Worm (Caenorhabditis elegans) whole organism, early embryonic: ENCODE results near the gene fbxa-211.

Experiments
- B0310.2 ChIP-seq: sonication (generic microtip); optimal IDR thresholded peaks from 2 replicates; lab custom pipeline; 2016; ENCODE audit warnings: mild to moderate bottlenecking, missing genetic modification characterization, missing compliant biosample characterization
- F13C5.2 ChIP-seq: sonication (generic microtip); optimal IDR thresholded peaks from 2 replicates; lab custom pipeline; 2017; ENCODE audit warnings: mild to moderate bottlenecking, missing genetic modification characterization, inconsistent platforms, missing compliant biosample characterization
- aly-1 ChIP-seq: sonication (generic microtip); optimal IDR thresholded peaks from 2 replicates; lab custom pipeline; 2016; ENCODE audit warnings: missing genetic modification characterization, missing compliant biosample characterization
- ama-1 ChIP-seq: fragments of 150-350 bp; optimal IDR thresholded peaks from 2 replicates; lab custom pipeline; 2014
- ceh-13 ChIP-seq: fragments of 200-800 bp; sonication (Bioruptor generic); optimal IDR thresholded peaks from 2 replicates; lab custom pipeline; 2018; ENCODE audit warnings: mild to moderate bottlenecking, missing genetic modification characterization, missing compliant biosample characterization
- ceh-36 ChIP-seq: sonication (generic microtip); optimal IDR thresholded peaks from 2 replicates; lab custom pipeline; 2016; ENCODE audit warnings: missing genetic modification characterization, inconsistent platforms, missing compliant biosample characterization
- ets-7 ChIP-seq: sonication (generic microtip); optimal IDR thresholded peaks from 2 replicates; lab custom pipeline; 2016; ENCODE audit warnings: missing genotype, missing genetic modification characterization, missing compliant biosample characterization
- flt-1 ChIP-seq: fragments of 200-800 bp; sonication (Bioruptor generic); IDR thresholded peaks from 2 replicates; pipeline ENCODE4 v1.3.6; 2022; ENCODE audit warnings: missing genetic modification characterization, missing compliant biosample characterization
- hmbx-1 ChIP-seq: sonication (generic microtip); optimal IDR thresholded peaks from 2 replicates; lab custom pipeline; 2016; ENCODE audit warnings: mild to moderate bottlenecking, missing genetic modification characterization, missing compliant biosample characterization
- hmg-4 ChIP-seq: fragments of 200-800 bp; sonication (Bioruptor generic); optimal IDR thresholded peaks from 2 replicates; lab custom pipeline; 2018; ENCODE audit warnings: mild to moderate bottlenecking, missing genetic modification characterization, missing compliant biosample characterization
- hnd-1 ChIP-seq: sonication (generic microtip); optimal IDR thresholded peaks from 2 replicates; lab custom pipeline; 2016; ENCODE audit warnings: missing genetic modification characterization, missing compliant biosample characterization
- pes-1 ChIP-seq: fragments of 200-800 bp; sonication (Bioruptor generic); IDR thresholded peaks from 2 replicates; pipeline ENCODE4 v1.3.6; 2022; ENCODE audit warnings: missing genetic modification reagents, missing genetic modification characterization, missing compliant biosample characterization
- scrt-1 ChIP-seq: fragments of 200-800 bp; sonication (Bioruptor generic); IDR thresholded peaks from 2 replicates; pipeline ENCODE4 v1.3.6; 2022; ENCODE audit warnings: missing genetic modification characterization, missing compliant biosample characterization
- sea-1 ChIP-seq: fragments of 200-800 bp; sonication (Bioruptor generic); conservative IDR thresholded peaks from 2 replicates; pipeline ENCODE4 v1.3.6; 2022; ENCODE audit warnings: missing genetic modification characterization, missing compliant biosample characterization
- tbx-11 ChIP-seq: fragments of 200-800 bp; sonication (Bioruptor generic); IDR thresholded peaks from 2 replicates; pipeline ENCODE4 v1.3.6; 2022; ENCODE audit warnings: missing genetic modification characterization, missing compliant biosample characterization
- tbx-37 ChIP-seq: fragments of 200-800 bp; sonication (Bioruptor generic); conservative IDR thresholded peaks from 2 replicates; pipeline ENCODE4 v1.3.6; 2022; ENCODE audit warnings: missing genetic modification reagents, missing genetic modification characterization, missing compliant biosample characterization
- tra-4 ChIP-seq: sonication (generic microtip); optimal IDR thresholded peaks from 2 replicates; lab custom pipeline; 2017; ENCODE audit warnings: missing genetic modification characterization, missing compliant biosample characterization

Gene fbxa-211

ce11 chrV:18141161-18141560 is 13.8 kb downstream of the fbxa-211 start, which contains the start of gene Y37H2A.11:
Gene Y37H2A.11, plus strand, starts transcription at chrV:18141461.
- TF ChIP-seq tbx-11 (GFP tag; lab: Robert Waterston, UW), result no peak

- TF ChIP-seq ceh-36 (tag; lab: Kevin White, UChicago) (no peak), F13C5.2 (tag; lab: Kevin White, UChicago) (no peak), aly-1 (no peak), hmbx-1 (no peak), hnd-1 (tag; lab: Kevin White, UChicago) (no peak), ets-7 (tag; lab: Kevin White, UChicago) (no peak), flt-1 (GFP tag; lab: Robert Waterston, UW) (no peak), hmg-4 (GFP tag; lab: Kevin White, UChicago) (no peak), scrt-1 (GFP tag; lab: Robert Waterston, UW) (no peak), B0310.2 (tag; lab: Kevin White, UChicago) (no peak), tra-4 (tag; lab: Kevin White, UChicago) (no peak), tbx-37 (GFP tag; lab: Robert Waterston, UW) (no peak), ceh-13 (GFP tag; lab: Kevin White, UChicago) (no peak), sea-1 (GFP tag; lab: Robert Waterston, UW) (no peak), ama-1 (no peak), tbx-11 (GFP tag; lab: Robert Waterston, UW) (no peak), pes-1 (GFP tag; lab: Robert Waterston, UW) (no peak)
These were observed 15.2 kb downstream of the fbxa-211 start, which contains the start of gene Y37H2A.13 for ce11 chrV:18142549-18142948. Gene Y37H2A.13, plus strand, starts transcription at chrV:18142849.

ce11 chrV:18143445-18143844 is 16.1 kb downstream of the fbxa-211 start, which contains the start of gene Y37H2A.14:
Gene Y37H2A.14, plus strand, starts transcription at chrV:18143745.
- TF ChIP-seq aly-1, result no peak

ce11 chrV:18144442-18144841 is 17.1 kb downstream of the fbxa-211 start:
- TF ChIP-seq scrt-1 (GFP tag; lab: Robert Waterston, UW) (no peak), pes-1 (GFP tag; lab: Robert Waterston, UW) (no peak), F13C5.2 (tag; lab: Kevin White, UChicago) (no peak), sea-1 (GFP tag; lab: Robert Waterston, UW) (no peak), tbx-11 (GFP tag; lab: Robert Waterston, UW) (no peak), ama-1 (no peak), flt-1 (GFP tag; lab: Robert Waterston, UW) (no peak), ceh-36 (tag; lab: Kevin White, UChicago) (no peak), tbx-37 (GFP tag; lab: Robert Waterston, UW) (no peak), B0310.2 (tag; lab: Kevin White, UChicago) (no peak), ets-7 (tag; lab: Kevin White, UChicago) (no peak)

ce11 chrV:18146077-18146476 is 18.8 kb downstream of the fbxa-211 start, which contains the start of gene C14A6.3:
Gene C14A6.3, plus strand, starts transcription at chrV:18146377.
- TF ChIP-seq ets-7 (tag; lab: Kevin White, UChicago) (no peak), sea-1 (GFP tag; lab: Robert Waterston, UW) (no peak), aly-1 (no peak), pes-1 (GFP tag; lab: Robert Waterston, UW) (no peak)

ce11 chrV:18157707-18158106 is 30.4 kb downstream of the fbxa-211 start, which contains the start of gene clec-48:
Gene clec-48, plus strand, starts transcription at chrV:18158026.
- no peak for TF ChIP-seq tbx-37 (GFP tag; lab: Robert Waterston, UW)
- TF ChIP-seq F13C5.2 (tag; lab: Kevin White, UChicago), result no peak
- no peak for TF ChIP-seq tbx-11 (GFP tag; lab: Robert Waterston, UW)
- no peak for TF ChIP-seq sea-1 (GFP tag; lab: Robert Waterston, UW)
- no peak for TF ChIP-seq tra-4 (tag; lab: Kevin White, UChicago)
- TF ChIP-seq ama-1, result no peak
- TF ChIP-seq B0310.2 (tag; lab: Kevin White, UChicago), result no peak

- no peak for TF ChIP-seq ceh-36 (tag; lab: Kevin White, UChicago)
- TF ChIP-seq F13C5.2 (tag; lab: Kevin White, UChicago), result no peak
These were observed 30.9 kb downstream of the fbxa-211 start for ce11 chrV:18158172-18158571.

ce11 chrV:18161228-18161627 is 33.9 kb downstream of the fbxa-211 start, which contains the start of gene C14A6.13:
Gene C14A6.13, minus strand, starts transcription at chrV:18161328.
- TF ChIP-seq tbx-11 (GFP tag; lab: Robert Waterston, UW) (no peak), ceh-36 (tag; lab: Kevin White, UChicago) (no peak), flt-1 (GFP tag; lab: Robert Waterston, UW) (no peak), ama-1 (no peak), hmbx-1 (no peak), F13C5.2 (tag; lab: Kevin White, UChicago) (no peak), ets-7 (tag; lab: Kevin White, UChicago) (no peak), B0310.2 (tag; lab: Kevin White, UChicago) (no peak), ceh-13 (GFP tag; lab: Kevin White, UChicago) (no peak), hnd-1 (tag; lab: Kevin White, UChicago) (no peak)

ce11 chrV:18162568-18162967 is 35.2 kb downstream of the fbxa-211 start, which contains the start of gene C14A6.12:
Gene C14A6.12, minus strand, starts transcription at chrV:18162668.
- TF ChIP-seq hmg-4 (GFP tag; lab: Kevin White, UChicago) (no peak), ceh-36 (tag; lab: Kevin White, UChicago) (no peak), tbx-37 (GFP tag; lab: Robert Waterston, UW) (no peak), tra-4 (tag; lab: Kevin White, UChicago) (no peak), aly-1 (no peak), hmbx-1 (no peak), pes-1 (GFP tag; lab: Robert Waterston, UW) (no peak), ets-7 (tag; lab: Kevin White, UChicago) (no peak), scrt-1 (GFP tag; lab: Robert Waterston, UW) (no peak), flt-1 (GFP tag; lab: Robert Waterston, UW) (no peak), B0310.2 (tag; lab: Kevin White, UChicago) (no peak), F13C5.2 (tag; lab: Kevin White, UChicago) (no peak), ceh-13 (GFP tag; lab: Kevin White, UChicago) (no peak), sea-1 (GFP tag; lab: Robert Waterston, UW) (no peak), ama-1 (no peak), hnd-1 (tag; lab: Kevin White, UChicago) (no peak), tbx-11 (GFP tag; lab: Robert Waterston, UW) (no peak)
